Worm (Caenorhabditis elegans): ENCODE data around the gene C12D5.5.

DNA sequence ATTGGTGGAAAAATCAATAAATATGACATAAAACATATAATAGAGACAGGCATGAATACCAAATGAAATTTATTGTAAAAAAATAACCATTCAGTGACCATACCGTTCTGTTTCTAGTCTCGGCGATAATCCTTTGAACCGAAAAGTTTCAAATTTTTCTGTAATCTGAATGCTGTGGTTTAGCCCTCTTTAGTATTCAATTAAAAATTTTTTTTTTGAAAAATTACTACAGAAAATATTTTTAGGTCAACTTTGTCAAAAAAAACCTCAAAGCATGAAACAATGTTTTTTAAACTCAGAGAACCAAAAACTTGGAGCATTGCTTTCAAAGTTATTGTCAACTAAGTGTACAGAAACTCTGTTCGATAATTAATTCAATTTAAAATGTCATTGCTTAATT, 40.5 kb downstream of the C12D5.5 start, which contains the start of gene ZK105.11:
- TF ChIP-seq him-1 (tag; optimal IDR thresholded peaks at IDR 0.05): no peak
- no peak for TF ChIP-seq W03F9.2 (tag; optimal IDR thresholded peaks at IDR 0.05)
